Worm (Caenorhabditis elegans) whole organism, late embryonic: Measurements from ENCODE around the gene T19H12.6.

Source experiments
- K09A11.1 ChIP-seq: sonication (generic microtip); optimal IDR thresholded peaks from 2 replicates; lab custom pipeline; 2017; ENCODE audit warnings: antibody characterized with exemption, mild to moderate bottlenecking, missing genetic modification characterization, missing compliant biosample characterization; ENCODE audit not compliant: insufficient read depth
- Y22D7AL.16 ChIP-seq: sonication (generic microtip); optimal IDR thresholded peaks from 2 replicates; lab custom pipeline; 2016; ENCODE audit warnings: missing genetic modification characterization, missing compliant biosample characterization
- ahr-1 ChIP-seq: sonication (generic microtip); optimal IDR thresholded peaks from 2 replicates; lab custom pipeline; 2016; ENCODE audit warnings: missing genetic modification characterization, missing compliant biosample characterization
- ama-1 ChIP-seq: fragments of 150-350 bp; optimal IDR thresholded peaks from 2 replicates; lab custom pipeline; 2014
- ceh-18 ChIP-seq: sonication (generic microtip); optimal IDR thresholded peaks from 2 replicates; lab custom pipeline; 2016; ENCODE audit warnings: missing genetic modification characterization, missing compliant biosample characterization
- ceh-24 ChIP-seq: sonication (generic microtip); optimal IDR thresholded peaks from 2 replicates; lab custom pipeline; 2016; ENCODE audit warnings: mild to moderate bottlenecking, missing genetic modification characterization, missing compliant biosample characterization
- ceh-31 ChIP-seq: sonication (generic microtip); optimal IDR thresholded peaks from 2 replicates; lab custom pipeline; 2016; ENCODE audit warnings: missing genetic modification characterization, missing compliant biosample characterization
- ceh-45 ChIP-seq: fragments of 200-800 bp; sonication (Bioruptor generic); IDR thresholded peaks from 2 replicates; pipeline ENCODE4 v1.3.6; 2022; ENCODE audit warnings: missing genetic modification reagents, missing genetic modification characterization, missing compliant biosample characterization
- ceh-48 ChIP-seq: sonication (generic microtip); optimal IDR thresholded peaks from 2 replicates; lab custom pipeline; 2016; ENCODE audit warnings: missing genetic modification characterization, inconsistent platforms, missing compliant biosample characterization
- dmd-4 ChIP-seq: sonication (generic microtip); optimal IDR thresholded peaks from 2 replicates; lab custom pipeline; 2016; ENCODE audit warnings: borderline replicate concordance, missing genetic modification characterization, missing compliant biosample characterization
- dve-1 ChIP-seq: sonication (generic microtip); optimal IDR thresholded peaks from 2 replicates; lab custom pipeline; 2017; ENCODE audit warnings: antibody characterized with exemption, mild to moderate bottlenecking, missing genetic modification characterization, missing compliant biosample characterization
- ets-4 ChIP-seq: sonication (generic microtip); optimal IDR thresholded peaks from 2 replicates; lab custom pipeline; 2016; ENCODE audit warnings: missing genetic modification characterization, missing compliant biosample characterization
- fax-1 ChIP-seq: sonication (generic microtip); optimal IDR thresholded peaks from 2 replicates; lab custom pipeline; 2016; ENCODE audit warnings: missing genotype, missing genetic modification characterization, missing compliant biosample characterization
- fkh-10 ChIP-seq: fragments of 150-350 bp; optimal IDR thresholded peaks from 2 replicates; lab custom pipeline; 2014; ENCODE audit warnings: missing biosample characterization, missing genetic modification reagents, missing genetic modification characterization
- gmeb-2 ChIP-seq: sonication (generic microtip); optimal IDR thresholded peaks from 2 replicates; lab custom pipeline; 2016; ENCODE audit warnings: missing genetic modification characterization, inconsistent platforms, missing compliant biosample characterization
- hlh-15 ChIP-seq: sonication (generic microtip); optimal IDR thresholded peaks from 2 replicates; lab custom pipeline; 2016; ENCODE audit warnings: missing genetic modification characterization, missing compliant biosample characterization
- hlh-30 ChIP-seq: sonication (generic microtip); optimal IDR thresholded peaks from 2 replicates; lab custom pipeline; 2017; ENCODE audit warnings: antibody characterized with exemption, missing genetic modification characterization, missing compliant biosample characterization; ENCODE audit not compliant: insufficient read depth
- hlh-6 ChIP-seq: sonication (generic microtip); optimal IDR thresholded peaks from 2 replicates; lab custom pipeline; 2016; ENCODE audit warnings: missing genotype, missing genetic modification characterization, missing compliant biosample characterization
- lim-6 ChIP-seq: sonication (generic microtip); optimal IDR thresholded peaks from 2 replicates; lab custom pipeline; 2016; ENCODE audit warnings: missing genetic modification characterization, missing compliant biosample characterization
- lin-11 ChIP-seq: fragments of 200-800 bp; sonication (Bioruptor generic); optimal IDR thresholded peaks from 2 replicates; lab custom pipeline; 2018; ENCODE audit warnings: mild to moderate bottlenecking, missing genetic modification characterization, missing compliant biosample characterization
- madf-2 ChIP-seq: sonication (generic microtip); optimal IDR thresholded peaks from 2 replicates; lab custom pipeline; 2017; ENCODE audit warnings: missing genetic modification characterization, missing compliant biosample characterization
- mec-3 ChIP-seq: sonication (generic microtip); optimal IDR thresholded peaks from 2 replicates; lab custom pipeline; 2016; ENCODE audit warnings: borderline replicate concordance, missing genetic modification characterization, missing compliant biosample characterization
- nfya-1 ChIP-seq: sonication (generic microtip); optimal IDR thresholded peaks from 2 replicates; lab custom pipeline; 2017; ENCODE audit warnings: missing genetic modification characterization, mild to moderate bottlenecking, missing compliant biosample characterization, antibody characterized with exemption, moderate library complexity
- nhr-232 ChIP-seq: sonication (generic microtip); optimal IDR thresholded peaks from 2 replicates; lab custom pipeline; 2016; ENCODE audit warnings: missing genetic modification characterization, missing compliant biosample characterization
- odd-2 ChIP-seq: sonication (generic microtip); optimal IDR thresholded peaks from 2 replicates; lab custom pipeline; 2017; ENCODE audit warnings: antibody characterized with exemption, mild to moderate bottlenecking, missing genetic modification characterization, missing compliant biosample characterization
- pag-3 ChIP-seq: sonication (generic microtip); optimal IDR thresholded peaks from 2 replicates; lab custom pipeline; 2016; ENCODE audit warnings: missing compliant biosample characterization, missing genetic modification characterization, borderline replicate concordance
- pat-9 ChIP-seq: fragments of 200-800 bp; sonication (Bioruptor generic); optimal IDR thresholded peaks from 2 replicates; lab custom pipeline; 2018; ENCODE audit warnings: mild to moderate bottlenecking, missing genetic modification characterization, moderate library complexity, missing compliant biosample characterization
- pha-2 ChIP-seq: sonication (generic microtip); optimal IDR thresholded peaks from 2 replicates; lab custom pipeline; 2017; ENCODE audit warnings: mild to moderate bottlenecking, missing genetic modification characterization, missing compliant biosample characterization
- pha-4 ChIP-seq: fragments of 150-350 bp; optimal IDR thresholded peaks from 2 replicates; lab custom pipeline; 2018; ENCODE audit warnings: missing biosample characterization, missing genetic modification reagents, missing genetic modification characterization
- pqm-1 ChIP-seq: sonication (generic microtip); optimal IDR thresholded peaks from 2 replicates; lab custom pipeline; 2016; ENCODE audit warnings: missing genetic modification characterization, missing compliant biosample characterization
- pros-1 ChIP-seq: fragments of 150-350 bp; optimal IDR thresholded peaks from 2 replicates; lab custom pipeline; 2014; ENCODE audit warnings: missing biosample characterization, missing genetic modification reagents, missing genetic modification characterization
- rnt-1 ChIP-seq: sonication (generic microtip); optimal IDR thresholded peaks from 2 replicates; lab custom pipeline; 2016; ENCODE audit warnings: missing genetic modification characterization, missing compliant biosample characterization
- syd-9 ChIP-seq: sonication (generic microtip); optimal IDR thresholded peaks from 2 replicates; lab custom pipeline; 2016; ENCODE audit warnings: mild to moderate bottlenecking, missing genetic modification characterization, moderate library complexity, missing compliant biosample characterization
- tbx-2 ChIP-seq: sonication (generic microtip); optimal IDR thresholded peaks from 2 replicates; lab custom pipeline; 2016; ENCODE audit warnings: missing genetic modification characterization, missing compliant biosample characterization
- tbx-7 ChIP-seq: sonication (generic microtip); optimal IDR thresholded peaks from 2 replicates; lab custom pipeline; 2016; ENCODE audit warnings: missing genotype, missing genetic modification characterization, missing compliant biosample characterization
- unc-3 ChIP-seq, 2 experiments: fragments of 200-800 bp in 1 of 2; sonication (Bioruptor generic) in 1 of 2; sonication (generic microtip) in 1 of 2; conservative IDR thresholded peaks in 1 of 2; optimal IDR thresholded peaks in 1 of 2; 2 replicates each; pipeline versions ENCODE4 v1.3.6 to Lab custom; 2016 to 2022; ENCODE audit warnings: missing compliant biosample characterization in 2 of 2, missing genetic modification characterization in 2 of 2, missing genetic modification reagents in 1 of 2
- unc-55 ChIP-seq: sonication (generic microtip); optimal IDR thresholded peaks from 2 replicates; lab custom pipeline; 2017; ENCODE audit warnings: missing biosample characterization, missing genetic modification reagents, missing genetic modification characterization
- zip-5 ChIP-seq: sonication (generic microtip); optimal IDR thresholded peaks from 2 replicates; lab custom pipeline; 2016; ENCODE audit warnings: missing genetic modification characterization, missing compliant biosample characterization

Gene T19H12.6

DNA sequence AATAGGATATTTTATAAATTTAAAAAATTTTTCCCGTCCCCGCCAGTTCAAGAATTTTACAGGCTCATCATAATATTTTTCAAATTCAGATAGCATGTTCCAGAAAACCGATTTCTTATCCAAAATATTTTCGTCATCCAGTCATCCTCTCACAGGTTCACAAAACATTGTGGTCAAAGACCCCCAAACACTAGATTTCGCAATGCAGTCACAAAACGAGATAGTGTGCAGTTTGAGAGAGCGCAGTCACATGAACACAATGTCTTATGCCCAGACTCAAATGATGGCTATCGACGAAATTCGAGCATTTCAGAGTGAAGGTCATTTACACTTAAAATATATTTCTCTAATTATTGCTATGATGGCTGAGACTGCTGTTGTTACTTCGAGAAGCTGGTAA is 32.9 kb downstream of the T19H12.6 start, which contains the start of gene abhd-5.2:
Gene abhd-5.2, plus strand, starts transcription at position 95 of the 400 bp plus-strand sequence.
- TF ChIP-seq ceh-48 (tag; lab: Kevin White, UChicago) (no peak), unc-55 (GFP tag; lab: Kevin White, UChicago) (peak; percentile 51), hlh-30 (peak; percentile 89)
- TF ChIP-seq, all 69 proteins: peak for 2

DNA sequence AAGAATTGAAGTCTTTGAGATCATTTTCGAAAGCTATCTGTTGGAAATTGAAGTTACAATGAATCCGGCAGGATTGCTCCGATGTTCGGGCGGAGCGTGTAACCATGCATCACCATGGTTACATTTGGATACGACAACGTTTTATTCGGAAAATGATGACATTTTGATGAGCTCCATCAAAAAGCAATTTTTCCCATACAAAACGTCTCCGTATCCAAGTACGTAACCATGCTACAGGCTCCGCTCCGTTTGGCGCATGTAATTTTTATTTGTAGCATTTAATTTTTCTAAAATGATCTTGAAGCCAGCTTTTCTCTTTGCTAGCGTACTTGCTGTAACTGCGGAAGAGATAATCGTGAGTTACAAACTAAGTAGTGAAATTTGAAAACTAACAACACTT is 34.9 kb downstream of the T19H12.6 start, which contains the start of the genes cwp-2 and cwp-3:
Gene cwp-2, minus strand, starts transcription at position 101 of the 400 bp plus-strand sequence.
Gene cwp-3, plus strand, starts transcription at position 293 of the 400 bp plus-strand sequence.
- TF ChIP-seq fkh-10 (GFP tag; lab: Kevin White, UChicago), result no peak
- no peak for TF ChIP-seq tbx-2 (tag; lab: Kevin White, UChicago)
- no peak for TF ChIP-seq pha-4 (tag; lab: Kevin White, UChicago)
- no peak for TF ChIP-seq dmd-4 (tag; lab: Kevin White, UChicago)
- no peak for TF ChIP-seq ceh-24 (tag; lab: Kevin White, UChicago)
- no peak for TF ChIP-seq ceh-45 (GFP tag; lab: Robert Waterston, UW)
- TF ChIP-seq unc-55 (GFP tag; lab: Kevin White, UChicago), result no peak
- TF ChIP-seq ama-1 (lab: Kevin White, UChicago), result no peak
- no peak for TF ChIP-seq rnt-1 (tag; lab: Kevin White, UChicago)
- no peak for TF ChIP-seq dve-1 (tag; lab: Kevin White, UChicago)
- TF ChIP-seq pag-3 (tag; lab: Kevin White, UChicago), result no peak
- no peak for TF ChIP-seq hlh-6 (tag; lab: Kevin White, UChicago)
- TF ChIP-seq tbx-7 (tag; lab: Kevin White, UChicago), result no peak
- no peak for TF ChIP-seq K09A11.1
- TF ChIP-seq nhr-232 (tag; lab: Kevin White, UChicago), result no peak
- no peak for TF ChIP-seq pha-2 (tag; lab: Kevin White, UChicago)
- TF ChIP-seq lin-11 (tag; lab: Kevin White, UChicago), result no peak

DNA sequence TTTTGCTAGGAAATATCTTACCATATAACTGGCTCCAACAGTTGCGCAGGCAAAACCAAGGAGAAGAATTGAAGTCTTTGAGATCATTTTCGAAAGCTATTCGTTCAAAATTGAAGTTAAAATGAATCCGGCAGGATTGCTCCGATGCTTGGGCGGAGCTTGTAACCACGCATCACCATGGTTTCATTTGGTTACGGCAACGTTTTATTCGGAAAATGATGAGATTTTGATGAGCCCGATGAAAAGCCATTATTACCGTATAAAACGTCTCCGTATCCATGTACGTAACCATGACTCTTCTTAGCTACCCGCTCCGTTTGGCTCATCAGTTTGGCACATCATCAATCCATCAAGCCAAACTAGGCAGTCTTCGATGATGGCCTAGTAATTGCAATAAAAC is 36.3 kb downstream of the T19H12.6 start, which contains the start of gene cwp-1:
Gene cwp-1, minus strand, starts transcription at position 101 of the 400 bp plus-strand sequence.
- no peak for TF ChIP-seq fax-1 (tag; lab: Kevin White, UChicago)
- no peak for TF ChIP-seq madf-2 (tag; lab: Kevin White, UChicago)
- no peak for TF ChIP-seq ahr-1 (tag; lab: Kevin White, UChicago)
- no peak for TF ChIP-seq hlh-15 (tag; lab: Kevin White, UChicago)
- TF ChIP-seq ceh-31 (tag; lab: Kevin White, UChicago), result no peak
- TF ChIP-seq pros-1, result no peak
- no peak for TF ChIP-seq odd-2 (tag; lab: Kevin White, UChicago)
- TF ChIP-seq lim-6 (tag; lab: Kevin White, UChicago), result no peak
- no peak for TF ChIP-seq zip-5
- TF ChIP-seq Y22D7AL.16, result no peak
- no peak for TF ChIP-seq pqm-1 (tag; lab: Kevin White, UChicago)
- no peak for TF ChIP-seq unc-3 (GFP tag; conservative IDR thresholded peaks at IDR 0.05; lab: Robert Waterston, UW)
- TF ChIP-seq unc-3 (tag; optimal IDR thresholded peaks at IDR 0.05; lab: Kevin White, UChicago), result no peak
- no peak for TF ChIP-seq mec-3 (tag; lab: Kevin White, UChicago)
- TF ChIP-seq syd-9 (tag; lab: Kevin White, UChicago), result no peak
- TF ChIP-seq pat-9, result no peak
- TF ChIP-seq K09A11.1, result no peak
- no peak for TF ChIP-seq unc-55 (GFP tag; lab: Kevin White, UChicago)
- no peak for TF ChIP-seq ets-4
- no peak for TF ChIP-seq ceh-18 (tag; lab: Kevin White, UChicago)

DNA sequence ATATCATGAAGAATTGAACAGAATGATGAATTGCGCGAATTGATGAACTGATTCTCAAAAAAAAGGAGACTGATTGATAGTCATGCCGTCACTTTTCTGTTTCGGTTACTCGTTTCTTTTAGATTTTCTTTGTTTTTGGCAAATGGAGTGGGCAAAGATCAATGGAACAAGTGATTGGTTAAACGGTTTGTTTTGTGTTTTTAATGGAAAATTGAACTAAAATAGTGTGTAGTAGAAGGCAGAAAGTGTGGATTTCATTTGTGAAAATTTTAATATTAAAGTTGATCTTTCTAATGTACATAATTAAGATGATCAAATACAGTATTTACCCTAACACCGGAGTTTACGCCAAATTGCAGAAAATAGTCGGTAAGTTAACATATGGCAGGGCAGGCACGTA is 37.6 kb downstream of the T19H12.6 start, which contains the start of gene nas-9:
Gene nas-9, minus strand, starts transcription at position 101 of the 400 bp plus-strand sequence.
- TF ChIP-seq gmeb-2 (tag; lab: Kevin White, UChicago) (no peak), ceh-45 (GFP tag; lab: Robert Waterston, UW) (no peak), nfya-1 (tag; lab: Kevin White, UChicago) (no peak)
